Worm (Caenorhabditis elegans) whole organism, young adult: Measurements from ENCODE around the gene metl-6.

Source experiments
- B0336.3 ChIP-seq: fragments of 200-800 bp; sonication (Bioruptor generic); IDR thresholded peaks from 2 replicates; pipeline ENCODE4 v1.3.6; 2022; ENCODE audit warnings: missing genetic modification characterization, missing compliant biosample characterization
- D2030.7 ChIP-seq: fragments of 200-800 bp; sonication (Bioruptor generic); IDR thresholded peaks from 2 replicates; pipeline ENCODE4 v1.3.6; 2022; ENCODE audit warnings: missing genetic modification reagents, missing genetic modification characterization, missing compliant biosample characterization
- F23B12.7 ChIP-seq: sonication (generic microtip); optimal IDR thresholded peaks from 2 replicates; lab custom pipeline; 2017; ENCODE audit warnings: missing genetic modification characterization, mild to moderate bottlenecking, missing compliant biosample characterization, antibody characterized with exemption, moderate library complexity; ENCODE audit not compliant: insufficient read depth
- F37B4.10 ChIP-seq: fragments of 200-800 bp; sonication (Bioruptor generic); IDR thresholded peaks from 2 replicates; pipeline ENCODE4 v1.3.6; 2022; ENCODE audit warnings: missing genetic modification characterization, missing compliant biosample characterization
- F57C9.4 ChIP-seq: sonication (generic microtip); optimal IDR thresholded peaks from 2 replicates; lab custom pipeline; 2017; ENCODE audit warnings: mild to moderate bottlenecking, missing genetic modification characterization, missing compliant biosample characterization
- Y53F4B.3 ChIP-seq: fragments of 200-800 bp; sonication (Bioruptor generic); IDR thresholded peaks from 2 replicates; pipeline ENCODE4 v1.3.6; 2022; ENCODE audit warnings: missing genetic modification reagents, missing genetic modification characterization, missing compliant biosample characterization
- Y53G8AR.9 ChIP-seq: fragments of 200-800 bp; sonication (Bioruptor generic); conservative IDR thresholded peaks from 2 replicates; pipeline ENCODE4 v1.3.6; 2022; ENCODE audit warnings: missing genetic modification reagents, missing genetic modification characterization, missing compliant biosample characterization
- Y56A3A.18 ChIP-seq: fragments of 200-800 bp; sonication (Bioruptor generic); IDR thresholded peaks from 2 replicates; pipeline ENCODE4 v1.3.6; 2022; ENCODE audit warnings: missing genetic modification reagents, missing genetic modification characterization, missing compliant biosample characterization
- ZK185.1 ChIP-seq: sonication (generic microtip); optimal IDR thresholded peaks from 2 replicates; lab custom pipeline; 2016; ENCODE audit warnings: mild to moderate bottlenecking, missing genetic modification characterization, missing compliant biosample characterization; ENCODE audit not compliant: poor library complexity, severe bottlenecking
- akir-1 ChIP-seq: fragments of 200-800 bp; sonication (Bioruptor generic); optimal IDR thresholded peaks from 2 replicates; lab custom pipeline; 2018; ENCODE audit warnings: mild to moderate bottlenecking, missing genetic modification characterization, moderate library complexity, missing compliant biosample characterization
- aptf-2 ChIP-seq: fragments of 200-800 bp; sonication (Bioruptor generic); conservative IDR thresholded peaks from 2 replicates; pipeline ENCODE4 v1.3.6; 2022; ENCODE audit warnings: missing genetic modification reagents, missing genetic modification characterization, missing compliant biosample characterization
- atf-7 ChIP-seq: sonication (generic microtip); optimal IDR thresholded peaks from 2 replicates; lab custom pipeline; 2017; ENCODE audit warnings: mild to moderate bottlenecking, missing genetic modification characterization, missing compliant biosample characterization
- athp-1 ChIP-seq: sonication (generic microtip); optimal IDR thresholded peaks from 2 replicates; lab custom pipeline; 2017; ENCODE audit warnings: mild to moderate bottlenecking, missing genetic modification characterization, missing compliant biosample characterization
- attf-5 ChIP-seq: fragments of 200-800 bp; sonication (Bioruptor generic); optimal IDR thresholded peaks from 2 replicates; lab custom pipeline; 2018; ENCODE audit warnings: mild to moderate bottlenecking, missing genetic modification characterization, missing compliant biosample characterization
- cebp-1 ChIP-seq, 2 experiments: fragments of 200-800 bp in 1 of 2; sonication (Bioruptor generic) in 1 of 2; sonication (generic microtip) in 1 of 2; IDR thresholded peaks in 1 of 2; optimal IDR thresholded peaks in 1 of 2; 2 replicates each; pipeline versions ENCODE4 v1.3.6 to Lab custom; 2017 to 2022; ENCODE audit warnings: missing compliant biosample characterization in 2 of 2, missing genetic modification characterization in 2 of 2, mild to moderate bottlenecking in 1 of 2, missing genetic modification reagents in 1 of 2, moderate library complexity in 1 of 2
- ceh-100 ChIP-seq: fragments of 200-800 bp; sonication (Bioruptor generic); IDR thresholded peaks from 2 replicates; pipeline ENCODE4 v1.3.6; 2022; ENCODE audit warnings: missing genetic modification reagents, missing genetic modification characterization, missing compliant biosample characterization
- die-1 ChIP-seq: sonication (generic microtip); optimal IDR thresholded peaks from 2 replicates; lab custom pipeline; 2016; ENCODE audit warnings: missing genotype, mild to moderate bottlenecking, missing genetic modification characterization, missing compliant biosample characterization
- ekl-4 ChIP-seq: fragments of 200-800 bp; sonication (Bioruptor generic); IDR thresholded peaks from 2 replicates; pipeline ENCODE4 v1.3.6; 2022; ENCODE audit warnings: missing genetic modification reagents, missing genetic modification characterization, missing compliant biosample characterization
- fkh-3 ChIP-seq: sonication (generic microtip); optimal IDR thresholded peaks from 2 replicates; lab custom pipeline; 2016; ENCODE audit warnings: mild to moderate bottlenecking, missing genetic modification characterization, missing compliant biosample characterization
- him-1 ChIP-seq: sonication (generic microtip); optimal IDR thresholded peaks from 2 replicates; lab custom pipeline; 2016; ENCODE audit warnings: missing genotype, missing genetic modification reagents, missing genetic modification characterization, missing compliant biosample characterization
- hsf-1 ChIP-seq: fragments of 200-800 bp; sonication (Bioruptor generic); IDR thresholded peaks from 2 replicates; pipeline ENCODE4 v1.3.6; 2022; ENCODE audit warnings: missing genetic modification reagents, missing genetic modification characterization, missing compliant biosample characterization
- lag-1 ChIP-seq: fragments of 200-800 bp; sonication (Bioruptor generic); IDR thresholded peaks from 2 replicates; pipeline ENCODE4 v1.3.6; 2022; ENCODE audit warnings: missing genetic modification reagents, missing genetic modification characterization, missing compliant biosample characterization
- lin-54 ChIP-seq: fragments of 200-800 bp; sonication (Bioruptor generic); optimal IDR thresholded peaks from 2 replicates; lab custom pipeline; 2018; ENCODE audit warnings: mild to moderate bottlenecking, missing genetic modification characterization, missing compliant biosample characterization
- madf-3 ChIP-seq: fragments of 200-800 bp; sonication (Bioruptor generic); IDR thresholded peaks from 2 replicates; pipeline ENCODE4 v1.3.6; 2022; ENCODE audit warnings: missing genetic modification reagents, missing genetic modification characterization, missing compliant biosample characterization
- madf-6 ChIP-seq: fragments of 200-800 bp; sonication (Bioruptor generic); IDR thresholded peaks from 2 replicates; pipeline ENCODE4 v1.3.6; 2022; ENCODE audit warnings: missing genetic modification reagents, missing genetic modification characterization, missing compliant biosample characterization
- mcd-1 ChIP-seq: fragments of 200-800 bp; sonication (Bioruptor generic); IDR thresholded peaks from 2 replicates; pipeline ENCODE4 v1.3.6; 2022; ENCODE audit warnings: missing genetic modification reagents, missing genetic modification characterization, missing compliant biosample characterization
- mel-28 ChIP-seq: sonication (generic microtip); optimal IDR thresholded peaks from 2 replicates; lab custom pipeline; 2016; ENCODE audit warnings: borderline replicate concordance, mild to moderate bottlenecking, missing genetic modification characterization, missing compliant biosample characterization
- nfyb-1 ChIP-seq: fragments of 200-800 bp; sonication (Bioruptor generic); IDR thresholded peaks from 2 replicates; pipeline ENCODE4 v1.3.6; 2022; ENCODE audit warnings: missing genetic modification reagents, missing genetic modification characterization, missing compliant biosample characterization
- nhr-120 ChIP-seq: fragments of 200-800 bp; sonication (Bioruptor generic); IDR thresholded peaks from 2 replicates; pipeline ENCODE4 v1.3.6; 2022; ENCODE audit warnings: missing genetic modification characterization, missing compliant biosample characterization
- nhr-80 ChIP-seq: sonication (generic microtip); optimal IDR thresholded peaks from 2 replicates; lab custom pipeline; 2016; ENCODE audit warnings: missing genetic modification characterization, missing compliant biosample characterization
- nhr-90 ChIP-seq: sonication (generic microtip); optimal IDR thresholded peaks from 2 replicates; lab custom pipeline; 2016; ENCODE audit warnings: missing genotype, mild to moderate bottlenecking, missing genetic modification characterization, missing compliant biosample characterization
- pbrm-1 ChIP-seq: fragments of 200-800 bp; sonication (Bioruptor generic); IDR thresholded peaks from 2 replicates; pipeline ENCODE4 v1.3.6; 2022; ENCODE audit warnings: missing genetic modification reagents, missing genetic modification characterization, missing compliant biosample characterization
- repo-1 ChIP-seq: sonication (generic microtip); optimal IDR thresholded peaks from 2 replicates; lab custom pipeline; 2017; ENCODE audit warnings: mild to moderate bottlenecking, missing genetic modification characterization, missing compliant biosample characterization
- rpc-1 ChIP-seq, 2 experiments: fragments of 150-350 bp in 1 of 2; sonication (generic microtip) in 1 of 2; optimal IDR thresholded peaks; 2 replicates each; lab custom pipeline; 2014 to 2018; ENCODE audit warnings: missing biosample characterization in 1 of 2, missing genetic modification characterization in 1 of 2, missing genetic modification reagents in 1 of 2, missing genotype in 1 of 2
- snpc-1.1 ChIP-seq: sonication (generic microtip); optimal IDR thresholded peaks from 2 replicates; lab custom pipeline; 2017; ENCODE audit warnings: missing genetic modification characterization, mild to moderate bottlenecking, missing compliant biosample characterization, antibody characterized with exemption, moderate library complexity, missing genotype, missing genetic modification reagents; ENCODE audit not compliant: insufficient read depth
- snpc-1.3 ChIP-seq: sonication (generic microtip); optimal IDR thresholded peaks from 2 replicates; lab custom pipeline; 2017; ENCODE audit warnings: missing genetic modification characterization, mild to moderate bottlenecking, missing compliant biosample characterization, antibody characterized with exemption, moderate library complexity, missing genotype, missing genetic modification reagents; ENCODE audit not compliant: insufficient read depth
- snpc-3.4 ChIP-seq: sonication (generic microtip); optimal IDR thresholded peaks from 2 replicates; lab custom pipeline; 2017; ENCODE audit warnings: missing genetic modification characterization, mild to moderate bottlenecking, missing compliant biosample characterization, antibody characterized with exemption, moderate library complexity, missing genotype, missing genetic modification reagents
- snpc-4 ChIP-seq, 5 experiments: fragments of 150-350 bp in 1 of 5; sonication (generic microtip) in 4 of 5; optimal IDR thresholded peaks; 2 replicates each; lab custom pipeline; 2014 to 2018; ENCODE audit warnings: missing genetic modification characterization in 5 of 5, missing biosample characterization in 3 of 5, antibody characterized with exemption in 2 of 5, mild to moderate bottlenecking in 2 of 5, missing compliant biosample characterization in 2 of 5, missing genotype in 2 of 5, moderate library complexity in 2 of 5, missing genetic modification reagents in 1 of 5
- unc-130 ChIP-seq: sonication (generic microtip); optimal IDR thresholded peaks from 2 replicates; lab custom pipeline; 2016; ENCODE audit warnings: missing genetic modification reagents, missing genetic modification characterization, missing compliant biosample characterization
- zfh-2 ChIP-seq: fragments of 200-800 bp; sonication (Bioruptor generic); conservative IDR thresholded peaks from 2 replicates; pipeline ENCODE4 v1.3.6; 2022; ENCODE audit warnings: missing genetic modification reagents, missing genetic modification characterization, missing compliant biosample characterization
- ztf-18 ChIP-seq: sonication (generic microtip); optimal IDR thresholded peaks from 2 replicates; lab custom pipeline; 2016; ENCODE audit warnings: missing genotype, mild to moderate bottlenecking, missing genetic modification characterization, missing compliant biosample characterization
- ztf-25 ChIP-seq: fragments of 200-800 bp; sonication (Bioruptor generic); IDR thresholded peaks from 2 replicates; pipeline ENCODE4 v1.3.6; 2022; ENCODE audit warnings: missing genetic modification reagents, missing genetic modification characterization, missing compliant biosample characterization
- ztf-26 ChIP-seq: sonication (generic microtip); optimal IDR thresholded peaks from 2 replicates; lab custom pipeline; 2017; ENCODE audit warnings: missing genetic modification characterization, missing compliant biosample characterization
- ztf-28 ChIP-seq: fragments of 200-800 bp; sonication (Bioruptor generic); IDR thresholded peaks from 2 replicates; pipeline ENCODE4 v1.3.6; 2022; ENCODE audit warnings: missing genetic modification reagents, missing genetic modification characterization, missing compliant biosample characterization
- ztf-6 ChIP-seq: fragments of 200-800 bp; sonication (Bioruptor generic); IDR thresholded peaks from 2 replicates; pipeline ENCODE4 v1.3.6; 2022; ENCODE audit warnings: missing genetic modification reagents, missing genetic modification characterization, missing compliant biosample characterization

The metl-6 gene

ce11 chrIII:3902588-3903325 lies 18.8 kb downstream of the metl-6 start (continued):
- TF ChIP-seq snpc-4 (GFP tag; optimal IDR thresholded peaks at IDR 0.05; lab: Kevin White, UChicago) (no peak), snpc-4 (tag; optimal IDR thresholded peaks at IDR 0.05; lab: Kevin White, UChicago) (no peak), cebp-1 (GFP tag; IDR thresholded peaks at IDR 0.05; lab: Robert Waterston, UW) (no peak), cebp-1 (tag; optimal IDR thresholded peaks at IDR 0.05; lab: Kevin White, UChicago) (peak; percentile 51), ztf-18 (tag; lab: Kevin White, UChicago) (no peak), him-1 (peak; percentile 57), madf-6 (no peak), ekl-4 (peak; percentile 53; the same call in 1 of the 2 replicates), nhr-90 (tag; lab: Kevin White, UChicago) (no peak), mcd-1 (0 out of 2 replicates have a peak, but pooled peaks have one; percentile 4), snpc-1.1 (tag; lab: Kevin White, UChicago) (no peak), B0336.3 (GFP tag; lab: Robert Waterston, UW) (peak; percentile 60; the same call in 1 of the 2 replicates), D2030.7 (GFP tag; lab: Robert Waterston, UW) (no peak), rpc-1 (optimal IDR thresholded peaks at IDR 0.05; lab: Kevin White, UChicago) (no peak), rpc-1 (tag; optimal IDR thresholded peaks at IDR 0.05; lab: Kevin White, UChicago) (no peak), F57C9.4 (tag; lab: Kevin White, UChicago) (no peak), snpc-1.3 (no peak), Y56A3A.18 (GFP tag; lab: Robert Waterston, UW) (peak; percentile 32; the same call in 1 of the 2 replicates), ztf-6 (no peak), nhr-120 (GFP tag; lab: Robert Waterston, UW) (no peak), ztf-25 (no peak), ceh-100 (no peak), repo-1 (tag; lab: Kevin White, UChicago) (peak; percentile 87), pbrm-1 (GFP tag; lab: Robert Waterston, UW) (no peak), Y53F4B.3 (GFP tag; lab: Robert Waterston, UW) (0 out of 2 replicates have a peak, but pooled peaks have one; percentile 9), fkh-3 (no peak), F37B4.10 (no peak), ztf-26 (tag; lab: Kevin White, UChicago) (peak; percentile 34), mel-28 (no peak), ztf-28 (no peak), aptf-2 (GFP tag; lab: Robert Waterston, UW) (no peak), madf-3 (GFP tag; lab: Robert Waterston, UW) (0 out of 2 replicates have a peak, but pooled peaks have one; percentile 2), ZK185.1 (no peak), akir-1 (GFP tag; lab: Kevin White, UChicago) (no peak), Y53G8AR.9 (0 out of 2 replicates have a peak, but pooled peaks have one; percentile 25), lin-54 (GFP tag; lab: Kevin White, UChicago) (no peak), atf-7 (peak; percentile 6), snpc-3.4 (no peak), lag-1 (GFP tag; lab: Robert Waterston, UW) (no peak), die-1 (no peak), F23B12.7 (no peak), unc-130 (GFP tag; lab: Kevin White, UChicago) (no peak), zfh-2 (no peak), athp-1 (tag; lab: Kevin White, UChicago) (peak; percentile 72), hsf-1 (GFP tag; lab: Robert Waterston, UW) (no peak), nhr-80 (tag; lab: Kevin White, UChicago) (no peak), nfyb-1 (GFP tag; lab: Robert Waterston, UW) (peak; percentile 68), attf-5 (peak; percentile 0)
